Worm (Caenorhabditis elegans): Measurements from ENCODE around the gene nep-18.

DNA sequence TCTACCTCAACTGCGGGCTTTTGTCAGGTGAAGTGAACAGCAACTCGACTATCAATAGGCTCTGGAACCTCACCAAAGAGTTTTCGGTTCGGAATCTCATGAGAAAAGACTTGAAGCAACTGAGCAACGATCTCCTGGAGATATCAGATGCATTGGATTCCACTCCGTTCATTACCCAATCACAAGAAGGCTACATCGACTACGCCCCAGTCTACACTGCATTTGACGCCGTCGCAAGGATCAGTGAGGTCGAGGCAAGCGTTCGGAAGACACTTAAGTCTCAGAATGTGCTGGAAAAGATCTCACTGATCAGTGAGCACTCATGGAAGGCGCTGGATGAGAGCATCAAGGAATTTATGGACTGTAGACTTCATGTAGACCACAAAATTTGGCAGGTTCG, 14.3 kb upstream of the nep-18 start:
- TF ChIP-seq ref-1 (GFP tag; conservative IDR thresholded peaks at IDR 0.05) (no peak), cog-1 (tag; optimal IDR thresholded peaks at IDR 0.05) (no peak), flt-1 (GFP tag; IDR thresholded peaks at IDR 0.05) (no peak), ztf-29 (GFP tag; IDR thresholded peaks at IDR 0.05) (no peak), tab-1 (GFP tag; IDR thresholded peaks at IDR 0.05) (no peak), ztf-23 (GFP tag; IDR thresholded peaks at IDR 0.05) (no peak), T22C8.4 (GFP tag; IDR thresholded peaks at IDR 0.05) (no peak), med-1 (GFP tag; optimal IDR thresholded peaks at IDR 0.05; ENCODE audit: insufficient read depth) (no peak), klf-2 (GFP tag; conservative IDR thresholded peaks at IDR 0.05) (no peak)

Measured in whole organism, midembryonic.